Worm (Caenorhabditis elegans): ENCODE data around the gene F16G10.8.

DNA sequence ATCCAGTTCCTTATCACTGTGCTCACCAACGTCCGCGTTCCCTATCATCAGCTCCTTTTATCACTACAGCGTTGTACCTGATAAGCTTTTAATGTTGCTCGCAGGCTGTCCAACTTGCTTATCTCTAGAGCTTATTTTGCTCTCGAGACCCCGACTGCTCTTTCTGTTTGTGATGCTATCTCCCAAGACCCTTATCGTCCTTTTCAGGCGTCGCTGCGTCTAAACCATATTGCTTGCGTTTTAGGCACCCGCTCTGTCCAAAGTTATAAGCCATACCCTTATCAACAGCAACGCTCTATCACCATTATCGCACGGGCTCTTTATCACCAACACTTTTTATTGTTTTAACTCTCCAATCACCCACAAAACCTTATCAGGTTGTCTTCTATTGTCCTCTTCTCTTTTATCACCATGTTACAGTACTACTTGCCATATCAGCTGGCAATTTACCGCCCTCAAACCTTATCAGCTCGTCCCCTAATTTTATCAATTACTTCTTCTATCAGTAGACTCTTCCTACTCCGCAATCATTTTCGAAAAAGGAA lies 4.7 kb downstream of the F16G10.8 start:
- TF ChIP-seq tra-4 (tag; optimal IDR thresholded peaks at IDR 0.05) (no peak), ama-1 (optimal IDR thresholded peaks at IDR 0.05) (no peak), ceh-13 (GFP tag; optimal IDR thresholded peaks at IDR 0.05) (no peak), tbx-37 (GFP tag; conservative IDR thresholded peaks at IDR 0.05) (no peak), aly-1 (tag; optimal IDR thresholded peaks at IDR 0.05) (no peak), hmg-4 (GFP tag; optimal IDR thresholded peaks at IDR 0.05) (no peak), hnd-1 (tag; optimal IDR thresholded peaks at IDR 0.05) (no peak), B0310.2 (tag; optimal IDR thresholded peaks at IDR 0.05) (peak; percentile 43), ceh-36 (tag; optimal IDR thresholded peaks at IDR 0.05) (no peak), tbx-11 (GFP tag; IDR thresholded peaks at IDR 0.05) (no peak), scrt-1 (GFP tag; IDR thresholded peaks at IDR 0.05) (no peak)

All from whole organism, early embryonic.